Fruit fly (Drosophila melanogaster): Measurements from ENCODE around the gene PIG-P.

PIG-P gene

dm6 chr3R:26052150-26052908, 5.7 kb downstream of the PIG-P start, which contains the start of the genes Exo84 and Vps2 (continued):
- TF ChIP-seq CTCF (GFP tag; optimal IDR thresholded peaks at IDR 0.05) (no peak), caup (GFP tag; optimal IDR thresholded peaks at IDR 0.05; ENCODE audit: severe bottlenecking) (no peak), HHEX (GFP tag; optimal IDR thresholded peaks at IDR 0.05) (no peak), ftz-f1 (GFP tag; optimal IDR thresholded peaks at IDR 0.05) (no peak), Hr3 (GFP tag; optimal IDR thresholded peaks at IDR 0.05) (peak; percentile 65), Elba2 (GFP tag; optimal IDR thresholded peaks at IDR 0.05) (no peak), Dp (GFP tag; optimal IDR thresholded peaks at IDR 0.05) (no peak), salm (tag; optimal IDR thresholded peaks at IDR 0.05) (no peak), tgo (GFP tag; IDR thresholded peaks at IDR 0.05) (peak; percentile 30; the same call in 1 of the 3 replicates), CG15696 (tag; optimal IDR thresholded peaks at IDR 0.05) (peak; percentile 61), Asciz (GFP tag; optimal IDR thresholded peaks at IDR 0.05) (no peak), phol (tag; optimal IDR thresholded peaks at IDR 0.05) (peak; percentile 66), ham (GFP tag; IDR thresholded peaks at IDR 0.05) (0 out of 2 replicates have a peak, but pooled peaks have one; percentile 45), rib (GFP tag; IDR thresholded peaks at IDR 0.05) (no peak), CG1647 (GFP tag; optimal IDR thresholded peaks at IDR 0.05) (no peak), CG16779 (GFP tag; IDR thresholded peaks at IDR 0.05) (no peak), repo (GFP tag; optimal IDR thresholded peaks at IDR 0.05) (no peak), br (optimal IDR thresholded peaks at IDR 0.05) (no peak), CG3065 (GFP tag; optimal IDR thresholded peaks at IDR 0.05) (no peak), Xbp1 (GFP tag; optimal IDR thresholded peaks at IDR 0.05) (peak; percentile 55), CG8765 (GFP tag; IDR thresholded peaks at IDR 0.05) (no peak), CG8924 (tag; optimal IDR thresholded peaks at IDR 0.05) (peak; percentile 50), ac (GFP tag; optimal IDR thresholded peaks at IDR 0.05) (no peak), fd102C (GFP tag; optimal IDR thresholded peaks at IDR 0.05) (no peak), Xrp1 (GFP tag; IDR thresholded peaks at IDR 0.05) (0 out of 2 replicates have a peak, but pooled peaks have one; percentile 9), CG18011 (GFP tag; optimal IDR thresholded peaks at IDR 0.05) (no peak), CG6654 (GFP tag; optimal IDR thresholded peaks at IDR 0.05) (no peak), CG4854 (GFP tag; optimal IDR thresholded peaks at IDR 0.05) (no peak), eyg (GFP tag; optimal IDR thresholded peaks at IDR 0.05) (no peak), slou (GFP tag; optimal IDR thresholded peaks at IDR 0.05) (no peak), CG1024 (GFP tag; IDR thresholded peaks at IDR 0.05) (no peak), CG12299 (tag; optimal IDR thresholded peaks at IDR 0.05) (no peak), CG15269 (tag; optimal IDR thresholded peaks at IDR 0.05) (peak; percentile 57), row (GFP tag; IDR thresholded peaks at IDR 0.05) (peak; percentile 86), CG7928 (GFP tag; optimal IDR thresholded peaks at IDR 0.05) (peak; percentile 45), seq (GFP tag; IDR thresholded peaks at IDR 0.05) (no peak), dmrt99B (tag; optimal IDR thresholded peaks at IDR 0.05) (no peak), CG17568 (GFP tag; optimal IDR thresholded peaks at IDR 0.05) (no peak), CG9932 (GFP tag; IDR thresholded peaks at IDR 0.05) (peak; percentile 64), HmgD (GFP tag; optimal IDR thresholded peaks at IDR 0.05) (no peak), Mad (GFP tag; optimal IDR thresholded peaks at IDR 0.05) (peak; percentile 29), esg (GFP tag; conservative IDR thresholded peaks at IDR 0.05) (peak; percentile 48), CG7372 (GFP tag; IDR thresholded peaks at IDR 0.05) (peak; percentile 42; the same call in 1 of the 2 replicates), Lpt (GFP tag; optimal IDR thresholded peaks at IDR 0.05) (no peak), CG18262 (tag; optimal IDR thresholded peaks at IDR 0.05) (peak; percentile 55), gfzf (GFP tag; optimal IDR thresholded peaks at IDR 0.05) (no peak), shn (GFP tag; optimal IDR thresholded peaks at IDR 0.05) (peak; percentile 7), Hand (GFP tag; optimal IDR thresholded peaks at IDR 0.05) (no peak), dan (GFP tag; IDR thresholded peaks at IDR 0.05) (no peak), CG9609 (GFP tag; optimal IDR thresholded peaks at IDR 0.05) (peak; percentile 17), chm (GFP tag; IDR thresholded peaks at IDR 0.05) (no peak)

All from whole organism, embryonic.